Fruit fly (Drosophila melanogaster) whole organism, pupa: ENCODE results near the gene CG31715.

Experiments used
- CG10348 ChIP-seq: fragments of 200-800 bp; sonication (Bioruptor generic); IDR thresholded peaks from 2 replicates; pipeline ENCODE4 v1.3.6; 2022; ENCODE audit warnings: missing biosample characterization, missing genetic modification characterization
- CG12605 ChIP-seq: fragments of 200-800 bp; sonication (Bioruptor generic); IDR thresholded peaks from 2 replicates; pipeline ENCODE4 v1.3.6; 2022; ENCODE audit warnings: missing biosample characterization, missing genetic modification characterization
- CG13204 ChIP-seq: fragments of 200-800 bp; sonication (Bioruptor generic); optimal IDR thresholded peaks from 2 replicates; lab custom pipeline; 2018; ENCODE audit warnings: missing biosample characterization, mild to moderate bottlenecking, missing genetic modification characterization, moderate library complexity
- CG14655 ChIP-seq: fragments of 200-800 bp; sonication (Bioruptor generic); optimal IDR thresholded peaks from 3 replicates; lab custom pipeline; 2017; ENCODE audit warnings: mild to moderate bottlenecking, missing biosample characterization, missing genetic modification reagents, missing genetic modification characterization
- CG15710 ChIP-seq: fragments of 200-800 bp; sonication (Bioruptor generic); optimal IDR thresholded peaks from 2 replicates; lab custom pipeline; 2018; ENCODE audit warnings: missing biosample characterization, mild to moderate bottlenecking, missing genetic modification characterization, moderate library complexity
- CG17806 ChIP-seq: fragments of 200-800 bp; sonication (Bioruptor generic); optimal IDR thresholded peaks from 2 replicates; lab custom pipeline; 2018; ENCODE audit warnings: missing biosample characterization, mild to moderate bottlenecking, missing genetic modification characterization, moderate library complexity
- CG32121 ChIP-seq: fragments of 200-800 bp; sonication (Bioruptor generic); IDR thresholded peaks from 2 replicates; pipeline ENCODE4 v1.3.6; 2022; ENCODE audit warnings: missing biosample characterization, missing genetic modification characterization
- CG34367 ChIP-seq: fragments of 200-800 bp; sonication (Bioruptor generic); optimal IDR thresholded peaks from 2 replicates; lab custom pipeline; 2018; ENCODE audit warnings: missing biosample characterization, mild to moderate bottlenecking, missing genetic modification characterization
- CG4496 ChIP-seq: fragments of 200-800 bp; sonication (Bioruptor generic); IDR thresholded peaks from 3 replicates; pipeline ENCODE4 v1.3.6; 2022; ENCODE audit warnings: missing biosample characterization, missing genetic modification characterization
- CG8159 ChIP-seq: fragments of 200-800 bp; sonication (Bioruptor generic); optimal IDR thresholded peaks from 3 replicates; lab custom pipeline; 2018; ENCODE audit warnings: missing biosample characterization, mild to moderate bottlenecking, missing genetic modification characterization, moderate library complexity
- CG8301 ChIP-seq: fragments of 200-800 bp; sonication (Bioruptor generic); optimal IDR thresholded peaks from 2 replicates; lab custom pipeline; 2018; ENCODE audit warnings: missing biosample characterization, mild to moderate bottlenecking, missing genetic modification characterization
- CG9948 ChIP-seq: fragments of 200-800 bp; sonication (Bioruptor generic); optimal IDR thresholded peaks from 2 replicates; lab custom pipeline; 2018; ENCODE audit warnings: missing biosample characterization, mild to moderate bottlenecking, missing genetic modification characterization, moderate library complexity
- D1 ChIP-seq: fragments of 200-800 bp; sonication (Bioruptor generic); optimal IDR thresholded peaks from 2 replicates; lab custom pipeline; 2018; ENCODE audit warnings: missing biosample characterization, mild to moderate bottlenecking, missing genetic modification characterization, moderate library complexity
- EcR ChIP-seq: fragments of 200-800 bp; sonication (Bioruptor generic); optimal IDR thresholded peaks from 3 replicates; lab custom pipeline; 2019; ENCODE audit warnings: missing biosample characterization, missing genetic modification characterization, mild to moderate bottlenecking, moderate library complexity, missing genetic modification reagents
- Ets98B ChIP-seq: fragments of 200-800 bp; sonication (Bioruptor generic); IDR thresholded peaks from 2 replicates; pipeline ENCODE4 v1.3.6; 2022; ENCODE audit warnings: missing biosample characterization, missing genetic modification characterization
- Pif1A ChIP-seq: fragments of 200-800 bp; sonication (Bioruptor generic); optimal IDR thresholded peaks from 3 replicates; lab custom pipeline; 2016; ENCODE audit warnings: missing biosample characterization, missing genetic modification characterization
- Pif1B ChIP-seq: fragments of 200-800 bp; sonication (Bioruptor generic); optimal IDR thresholded peaks from 3 replicates; lab custom pipeline; 2016; ENCODE audit warnings: missing biosample characterization, missing genetic modification characterization
- Snoo ChIP-seq: fragments of 200-800 bp; sonication (Bioruptor generic); optimal IDR thresholded peaks from 3 replicates; lab custom pipeline; 2017; ENCODE audit warnings: missing biosample characterization, mild to moderate bottlenecking, missing genetic modification characterization, inconsistent platforms
- fd96Ca ChIP-seq: fragments of 200-800 bp; sonication (Bioruptor generic); IDR thresholded peaks from 3 replicates; pipeline ENCODE4 v1.3.6; 2022; ENCODE audit warnings: missing biosample characterization, missing genetic modification characterization
- gl ChIP-seq: fragments of 200-800 bp; sonication (Bioruptor generic); optimal IDR thresholded peaks from 2 replicates; lab custom pipeline; 2018; ENCODE audit warnings: missing biosample characterization, mild to moderate bottlenecking, missing genetic modification characterization
- rn ChIP-seq: fragments of 200-800 bp; sonication (Bioruptor generic); IDR thresholded peaks from 2 replicates; pipeline ENCODE4 v1.3.6; 2022; ENCODE audit warnings: missing biosample characterization, missing genetic modification characterization

Gene CG31715

dm6 chr2L:10322773-10323487 lies 18.5 kb upstream of the CG31715 start, which contains the start of gene CG5381:
TSS of gene CG5381 (minus strand) at chr2L:10323102.
- TF ChIP-seq CG34367 (tag; lab: Kevin White, UChicago) = no peak

DNA sequence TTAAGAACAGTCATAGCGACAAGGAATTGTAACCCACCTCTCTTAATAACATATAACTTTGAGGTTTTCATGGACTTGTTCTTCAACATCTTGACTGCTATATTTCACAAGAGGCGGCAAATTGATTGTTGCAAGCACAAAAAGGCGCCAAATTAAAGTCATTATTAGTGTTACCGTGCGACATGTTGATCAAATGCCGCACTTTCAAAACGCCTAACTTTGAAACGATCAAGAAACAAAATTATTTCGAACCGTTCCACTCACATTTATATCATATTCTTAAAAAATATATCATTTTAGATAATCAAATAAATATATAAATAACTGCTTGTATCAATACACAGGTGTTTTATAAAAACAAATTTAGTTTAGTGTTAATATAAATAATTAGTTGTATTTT lies 13.6 kb upstream of the CG31715 start, which contains the start of gene RnrL:
TSS of gene RnrL (minus strand) at position 154 of the 400 bp plus-strand sequence.
- TF ChIP-seq D1 (no peak), Snoo (no peak), CG8301 (no peak), Pif1A (GFP tag; lab: Kevin White, UChicago) (no peak), CG17806 (tag; lab: Kevin White, UChicago) (no peak), CG12605 (GFP tag; lab: Robert Waterston, UW) (no peak), CG10348 (no peak)
- TF ChIP-seq, all 21 proteins: peak for 0

dm6 chr2L:10331066-10331847 lies 10.2 kb upstream of the CG31715 start, which contains the start of the genes Schip1 and Cox10:
TSS of gene Schip1 (minus strand) at chr2L:10331116.
TSS of gene Cox10 (plus strand) at chr2L:10331471.
- no peak for TF ChIP-seq CG10348
- no peak for TF ChIP-seq CG17806 (tag; lab: Kevin White, UChicago)
- TF ChIP-seq CG12605 (GFP tag; lab: Robert Waterston, UW) = no peak
- TF ChIP-seq gl (tag; lab: Kevin White, UChicago) = no peak
- TF ChIP-seq D1 = no peak
- TF ChIP-seq CG14655 (GFP tag; lab: Kevin White, UChicago) = no peak
- no peak for TF ChIP-seq Ets98B
- TF ChIP-seq CG34367 (tag; lab: Kevin White, UChicago) = no peak
- no peak for TF ChIP-seq CG8301
- TF ChIP-seq CG8159 (tag; lab: Kevin White, UChicago) = no peak
- no peak for TF ChIP-seq Snoo
- TF ChIP-seq CG4496 = no peak
- TF ChIP-seq CG32121 (GFP tag; lab: Robert Waterston, UW) = no peak
- TF ChIP-seq CG15710 (tag; lab: Kevin White, UChicago) = no peak
- no peak for TF ChIP-seq Pif1A (GFP tag; lab: Kevin White, UChicago)

DNA sequence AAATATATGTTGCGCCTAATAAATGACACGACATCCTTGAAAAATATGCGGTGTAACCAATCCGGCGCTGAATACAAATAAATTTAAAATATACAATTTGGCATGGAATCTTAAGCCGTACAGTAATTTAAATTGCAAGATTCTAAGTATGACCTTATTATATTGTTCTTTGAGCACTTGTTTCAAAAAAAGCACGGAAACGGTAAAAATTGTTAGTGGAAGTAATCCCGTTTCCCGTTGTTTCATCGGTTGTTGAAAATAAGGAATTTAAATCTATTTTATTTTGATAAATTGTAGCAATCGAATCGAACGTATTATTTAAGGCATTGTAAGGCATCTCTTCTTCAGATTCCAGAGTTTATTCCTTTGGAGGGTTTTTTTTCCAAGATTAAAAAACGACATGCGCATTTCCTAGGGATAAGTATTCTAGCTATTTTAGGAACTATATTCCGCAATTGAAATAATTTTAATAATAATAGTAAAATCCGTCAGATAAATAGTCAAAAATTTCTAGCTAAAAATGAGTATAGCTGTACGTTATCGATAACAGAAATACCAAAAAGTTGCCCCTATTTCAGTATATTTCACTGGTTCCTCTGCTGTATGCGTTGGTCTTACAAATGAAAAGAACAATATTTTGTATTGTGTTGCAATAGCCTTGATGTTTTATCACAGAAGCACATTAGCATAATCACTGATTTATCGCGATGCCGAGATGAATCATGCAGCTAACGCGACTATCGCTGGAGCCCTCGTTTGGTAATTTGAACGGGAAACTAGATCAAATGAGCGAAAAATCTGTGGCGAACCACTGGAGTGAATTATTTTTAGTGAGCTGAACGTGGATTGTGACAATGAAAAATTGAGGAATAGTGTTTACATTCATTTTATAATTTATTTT lies 8.1 kb upstream of the CG31715 start, which contains the start of gene GATAd:
TSS of gene GATAd (plus strand) at position 644 of the 901 bp plus-strand sequence.
- no peak for TF ChIP-seq CG15710 (tag; lab: Kevin White, UChicago)
- no peak for TF ChIP-seq gl (tag; lab: Kevin White, UChicago)
- TF ChIP-seq, all 21 proteins: peak for 0

dm6 chr2L:10334213-10334612 lies 7.2 kb upstream of the CG31715 start:
- TF ChIP-seq Snoo (no peak), CG12605 (GFP tag; lab: Robert Waterston, UW) (no peak), CG4496 (no peak), D1 (no peak), CG34367 (tag; lab: Kevin White, UChicago) (no peak), fd96Ca (GFP tag; lab: Robert Waterston, UW) (no peak), Pif1B (GFP tag; lab: Kevin White, UChicago) (no peak), CG10348 (no peak), CG8159 (tag; lab: Kevin White, UChicago) (no peak), CG9948 (tag; lab: Kevin White, UChicago) (no peak), Pif1A (GFP tag; lab: Kevin White, UChicago) (no peak), CG32121 (GFP tag; lab: Robert Waterston, UW) (no peak), CG15710 (tag; lab: Kevin White, UChicago) (no peak), CG14655 (GFP tag; lab: Kevin White, UChicago) (no peak), CG17806 (tag; lab: Kevin White, UChicago) (no peak), CG8301 (no peak), rn (GFP tag; lab: Robert Waterston, UW) (no peak)

DNA sequence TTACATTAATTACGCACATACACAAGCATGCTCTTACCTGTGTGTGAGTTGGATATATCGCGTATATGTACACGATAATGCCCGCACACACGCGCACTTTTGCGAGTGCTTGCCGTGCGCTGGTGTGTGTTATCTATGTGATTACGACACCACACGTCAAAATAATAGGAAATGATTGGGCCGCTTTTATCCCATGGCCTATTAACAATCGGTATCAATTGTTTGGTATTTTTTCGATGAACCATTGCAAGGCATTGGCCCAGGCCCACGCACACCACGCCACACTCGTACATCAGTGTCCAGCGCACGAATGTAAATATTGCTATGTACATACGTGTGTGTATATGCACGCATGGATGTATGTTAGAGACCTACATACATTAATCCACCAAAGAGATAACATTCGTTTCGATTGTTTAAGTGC lies 6.5 kb upstream of the CG31715 start:
- TF ChIP-seq CG13204 (GFP tag; lab: Kevin White, UChicago) (no peak), CG32121 (GFP tag; lab: Robert Waterston, UW) (peak; percentile 51; the same call in 1 of the 2 replicates), CG17806 (tag; lab: Kevin White, UChicago) (peak; percentile 28), CG15710 (tag; lab: Kevin White, UChicago) (peak; percentile 14), CG4496 (no peak), CG14655 (GFP tag; lab: Kevin White, UChicago) (no peak), rn (GFP tag; lab: Robert Waterston, UW) (no peak), fd96Ca (GFP tag; lab: Robert Waterston, UW) (no peak), CG9948 (tag; lab: Kevin White, UChicago) (peak; percentile 5), Pif1A (GFP tag; lab: Kevin White, UChicago) (no peak), CG10348 (no peak), Snoo (peak; percentile 30), CG34367 (tag; lab: Kevin White, UChicago) (peak; percentile 48), D1 (no peak), Ets98B (peak; percentile 64; the same call in 1 of the 2 replicates), Pif1B (GFP tag; lab: Kevin White, UChicago) (peak; percentile 63), gl (tag; lab: Kevin White, UChicago) (peak; percentile 28), CG8159 (tag; lab: Kevin White, UChicago) (no peak), CG8301 (peak; percentile 21), EcR (GFP tag; lab: Kevin White, UChicago) (peak; percentile 84), CG12605 (GFP tag; lab: Robert Waterston, UW) (no peak)
